Fruit fly (Drosophila melanogaster) whole organism, embryonic: Measurements from ENCODE around the gene AP-2mu.

Experiments
- Aef1 ChIP-seq: fragments of 200-800 bp; sonication (Bioruptor generic); IDR thresholded peaks from 3 replicates; pipeline ENCODE4 v1.3.6; 2022; ENCODE audit warnings: missing biosample characterization, missing genetic modification characterization
- Bdp1 ChIP-seq: fragments of 200-800 bp; sonication (Bioruptor generic); optimal IDR thresholded peaks from 3 replicates; lab custom pipeline; 2016; ENCODE audit warnings: missing biosample characterization, missing genetic modification characterization
- CG10147 ChIP-seq: fragments of 200-800 bp; sonication (Bioruptor generic); optimal IDR thresholded peaks from 2 replicates; lab custom pipeline; 2019; ENCODE audit warnings: missing biosample characterization, mild to moderate bottlenecking, missing genetic modification characterization, moderate library complexity
- CG10366 ChIP-seq: fragments of 200-800 bp; sonication (Bioruptor generic); IDR thresholded peaks from 2 replicates; pipeline ENCODE4 v1.3.6; 2022; ENCODE audit warnings: missing biosample characterization, missing genetic modification characterization
- CG11093 ChIP-seq: fragments of 200-800 bp; sonication (Bioruptor generic); IDR thresholded peaks from 3 replicates; pipeline ENCODE4 v1.3.6; 2022; ENCODE audit warnings: missing biosample characterization, missing genetic modification characterization
- CG2678 ChIP-seq: fragments of 200-800 bp; sonication (Bioruptor generic); optimal IDR thresholded peaks from 3 replicates; lab custom pipeline; 2019; ENCODE audit warnings: missing biosample characterization, mild to moderate bottlenecking, missing genetic modification characterization, moderate library complexity
- CG34224 ChIP-seq: fragments of 200-800 bp; sonication (Bioruptor generic); IDR thresholded peaks from 3 replicates; pipeline ENCODE4 v1.3.6; 2022; ENCODE audit warnings: missing biosample characterization, missing genetic modification characterization; ENCODE audit not compliant: partially characterized antibody
- CG3847 ChIP-seq: fragments of 200-800 bp; sonication (Bioruptor generic); IDR thresholded peaks from 2 replicates; pipeline ENCODE4 v1.3.6; 2022; ENCODE audit warnings: missing biosample characterization, missing genetic modification characterization
- CG4360 ChIP-seq: fragments of 200-800 bp; sonication (Bioruptor generic); IDR thresholded peaks from 2 replicates; pipeline ENCODE4 v1.3.6; 2022; ENCODE audit warnings: missing biosample characterization, missing genetic modification characterization
- CG4820 ChIP-seq: fragments of 200-800 bp; sonication (Bioruptor generic); optimal IDR thresholded peaks from 3 replicates; lab custom pipeline; 2016; ENCODE audit warnings: missing biosample characterization, missing genetic modification characterization
- CG6683 ChIP-seq: fragments of 200-800 bp; sonication (Bioruptor generic); optimal IDR thresholded peaks from 2 replicates; lab custom pipeline; 2017; ENCODE audit warnings: missing biosample characterization, mild to moderate bottlenecking, missing genetic modification characterization, missing genetic modification reagents
- CG7357 ChIP-seq: fragments of 200-800 bp; sonication (Bioruptor generic); IDR thresholded peaks from 3 replicates; pipeline ENCODE4 v1.3.6; 2022; ENCODE audit warnings: missing biosample characterization, missing genetic modification characterization
- CG7372 ChIP-seq: fragments of 200-800 bp; sonication (Bioruptor generic); IDR thresholded peaks from 2 replicates; pipeline ENCODE4 v1.3.6; 2022; ENCODE audit warnings: missing biosample characterization, missing genetic modification characterization
- CG7786 ChIP-seq: fragments of 200-800 bp; sonication (Bioruptor generic); optimal IDR thresholded peaks from 2 replicates; lab custom pipeline; 2016; ENCODE audit warnings: missing biosample characterization, missing genetic modification characterization
- CG8281 ChIP-seq: fragments of 200-800 bp; sonication (Bioruptor generic); optimal IDR thresholded peaks from 2 replicates; lab custom pipeline; 2018; ENCODE audit warnings: missing biosample characterization, mild to moderate bottlenecking, missing genetic modification characterization, moderate library complexity
- CkIIα-i1 ChIP-seq: fragments of 200-800 bp; sonication (Bioruptor generic); IDR thresholded peaks from 2 replicates; pipeline ENCODE4 v1.3.6; 2022; ENCODE audit warnings: missing biosample characterization, missing genetic modification characterization
- Dip3 ChIP-seq: fragments of 200-800 bp; sonication (Bioruptor generic); optimal IDR thresholded peaks from 3 replicates; lab custom pipeline; 2016; ENCODE audit warnings: missing biosample characterization, missing genetic modification characterization
- E2f1 ChIP-seq: fragments of 200-800 bp; sonication (Bioruptor generic); IDR thresholded peaks from 2 replicates; pipeline ENCODE4 v1.3.6; 2022; ENCODE audit warnings: missing biosample characterization, missing genetic modification characterization
- Ets97D ChIP-seq: fragments of 200-800 bp; sonication (Bioruptor generic); optimal IDR thresholded peaks from 3 replicates; lab custom pipeline; 2016; ENCODE audit warnings: missing biosample characterization, missing genetic modification characterization
- Fer3 ChIP-seq: fragments of 200-800 bp; sonication (Bioruptor generic); optimal IDR thresholded peaks from 2 replicates; lab custom pipeline; 2018; ENCODE audit warnings: missing biosample characterization, mild to moderate bottlenecking, missing genetic modification characterization, moderate library complexity
- HLHmδ ChIP-seq: fragments of 200-800 bp; sonication (Bioruptor generic); optimal IDR thresholded peaks from 2 replicates; lab custom pipeline; 2018; ENCODE audit warnings: missing biosample characterization, mild to moderate bottlenecking, missing genetic modification characterization, moderate library complexity
- HmgZ ChIP-seq: fragments of 200-800 bp; sonication (Bioruptor generic); optimal IDR thresholded peaks from 2 replicates; lab custom pipeline; 2018; ENCODE audit warnings: missing biosample characterization, mild to moderate bottlenecking, missing genetic modification characterization
- Hmr ChIP-seq: fragments of 200-800 bp; sonication (Bioruptor generic); optimal IDR thresholded peaks from 3 replicates; lab custom pipeline; 2017; ENCODE audit warnings: mild to moderate bottlenecking, missing biosample characterization, missing genetic modification reagents, missing genetic modification characterization
- Lim3 ChIP-seq: fragments of 200-800 bp; sonication (Bioruptor generic); IDR thresholded peaks from 2 replicates; pipeline ENCODE4 v1.3.6; 2022; ENCODE audit warnings: missing biosample characterization, missing genetic modification characterization
- MTF-1 ChIP-seq: fragments of 200-800 bp; sonication (Bioruptor generic); optimal IDR thresholded peaks from 2 replicates; lab custom pipeline; 2018; ENCODE audit warnings: missing biosample characterization, mild to moderate bottlenecking, missing genetic modification characterization, borderline replicate concordance
- NC2β ChIP-seq: fragments of 200-800 bp; sonication (Bioruptor generic); optimal IDR thresholded peaks from 2 replicates; lab custom pipeline; 2016; ENCODE audit warnings: missing biosample characterization, missing genetic modification characterization
- Nf-YC ChIP-seq: fragments of 200-800 bp; optimal IDR thresholded peaks from 3 replicates; lab custom pipeline; 2019; ENCODE audit warnings: missing biosample characterization, mild to moderate bottlenecking, missing genetic modification characterization, moderate library complexity
- Oli ChIP-seq: fragments of 200-800 bp; sonication (Bioruptor generic); optimal IDR thresholded peaks from 2 replicates; lab custom pipeline; 2018; ENCODE audit warnings: missing biosample characterization, mild to moderate bottlenecking, missing genetic modification characterization, moderate library complexity
- Six4 ChIP-seq: fragments of 200-800 bp; sonication (Bioruptor generic); optimal IDR thresholded peaks from 2 replicates; lab custom pipeline; 2016; ENCODE audit warnings: missing biosample characterization, missing genetic modification characterization
- Ssrp ChIP-seq: fragments of 200-800 bp; sonication (Bioruptor generic); optimal IDR thresholded peaks from 2 replicates; lab custom pipeline; 2018; ENCODE audit warnings: missing biosample characterization, mild to moderate bottlenecking, missing genetic modification characterization, moderate library complexity
- Usf ChIP-seq: fragments of 200-800 bp; sonication (Bioruptor generic); optimal IDR thresholded peaks from 2 replicates; lab custom pipeline; 2017; ENCODE audit warnings: missing genotype, missing biosample characterization, missing genetic modification characterization
- Xbp1 ChIP-seq: fragments of 200-800 bp; sonication (Bioruptor generic); optimal IDR thresholded peaks from 3 replicates; lab custom pipeline; 2016; ENCODE audit warnings: missing biosample characterization, mild to moderate bottlenecking, missing genetic modification characterization
- ab ChIP-seq: fragments of 200-800 bp; sonication (Bioruptor generic); optimal IDR thresholded peaks from 2 replicates; lab custom pipeline; 2016; ENCODE audit warnings: missing biosample characterization, missing genetic modification characterization
- bsh ChIP-seq, 2 experiments: fragments of 200-800 bp; sonication (Bioruptor generic); optimal IDR thresholded peaks; 2 replicates each; lab custom pipeline; 2017 to 2018; ENCODE audit warnings: mild to moderate bottlenecking in 2 of 2, missing biosample characterization in 2 of 2, missing genetic modification characterization in 2 of 2, moderate library complexity in 1 of 2
- cwo ChIP-seq: fragments of 200-800 bp; sonication (Bioruptor generic); optimal IDR thresholded peaks from 3 replicates; lab custom pipeline; 2017; ENCODE audit warnings: missing biosample characterization, missing genetic modification characterization, mild to moderate bottlenecking, moderate library complexity, missing genetic modification reagents
- dm ChIP-seq: fragments of 200-800 bp; sonication (Bioruptor generic); optimal IDR thresholded peaks from 3 replicates; lab custom pipeline; 2016; ENCODE audit warnings: missing biosample characterization, missing genetic modification characterization
- eyg ChIP-seq: fragments of 200-800 bp; sonication (Bioruptor generic); optimal IDR thresholded peaks from 3 replicates; lab custom pipeline; 2016; ENCODE audit warnings: missing biosample characterization, missing genetic modification characterization
- fru ChIP-seq: fragments of >200 bp; optimal IDR thresholded peaks from 2 replicates; lab custom pipeline; 2017
- kay ChIP-seq: fragments of 200-800 bp; sonication (Bioruptor generic); optimal IDR thresholded peaks from 2 replicates; lab custom pipeline; 2016; ENCODE audit warnings: missing biosample characterization, missing genetic modification characterization
- klu ChIP-seq: fragments of 200-800 bp; sonication (Bioruptor generic); IDR thresholded peaks from 2 replicates; pipeline ENCODE4 v1.3.6; 2022; ENCODE audit warnings: missing biosample characterization, missing genetic modification characterization
- lilli ChIP-seq: fragments of 200-800 bp; sonication (Bioruptor generic); optimal IDR thresholded peaks from 3 replicates; lab custom pipeline; 2016; ENCODE audit warnings: missing biosample characterization, missing genetic modification characterization
- odd ChIP-seq: fragments of 200-800 bp; sonication (Bioruptor generic); optimal IDR thresholded peaks from 2 replicates; lab custom pipeline; 2017; ENCODE audit warnings: missing biosample characterization, mild to moderate bottlenecking, missing genetic modification characterization
- pho ChIP-seq: fragments of 200-800 bp; sonication (Bioruptor generic); optimal IDR thresholded peaks from 2 replicates; lab custom pipeline; 2016; ENCODE audit warnings: missing biosample characterization, missing genetic modification characterization
- phol ChIP-seq: fragments of 200-800 bp; sonication (Bioruptor generic); optimal IDR thresholded peaks from 3 replicates; lab custom pipeline; 2018; ENCODE audit warnings: missing biosample characterization, mild to moderate bottlenecking, missing genetic modification characterization, moderate library complexity
- pros ChIP-seq: fragments of 200-800 bp; sonication (Bioruptor generic); optimal IDR thresholded peaks from 3 replicates; lab custom pipeline; 2019; ENCODE audit warnings: missing biosample characterization, mild to moderate bottlenecking, missing genetic modification characterization, moderate library complexity
- seq ChIP-seq: fragments of 200-800 bp; sonication (Bioruptor generic); IDR thresholded peaks from 2 replicates; pipeline ENCODE4 v1.3.6; 2022; ENCODE audit warnings: missing biosample characterization, missing genetic modification characterization
- sim ChIP-seq: fragments of 200-800 bp; sonication (Bioruptor generic); IDR thresholded peaks from 2 replicates; pipeline ENCODE4 v1.3.6; 2022; ENCODE audit warnings: missing biosample characterization, missing genetic modification characterization
- ssp ChIP-seq: fragments of 200-800 bp; sonication (Bioruptor generic); IDR thresholded peaks from 2 replicates; pipeline ENCODE4 v1.3.6; 2022; ENCODE audit warnings: missing biosample characterization, missing genetic modification characterization
- unc-4 ChIP-seq: fragments of 200-800 bp; sonication (Bioruptor generic); IDR thresholded peaks from 2 replicates; pipeline ENCODE4 v1.3.6; 2022; ENCODE audit warnings: missing biosample characterization, missing genetic modification characterization; ENCODE audit not compliant: partially characterized antibody
- zfh2 ChIP-seq: fragments of 200-800 bp; sonication (Bioruptor generic); optimal IDR thresholded peaks from 2 replicates; lab custom pipeline; 2016; ENCODE audit warnings: missing biosample characterization, missing genetic modification characterization

AP-2mu gene

dm6 chr3R:22468829-22469487 is 6.7 kb downstream of the AP-2mu start (continued):
- TF ChIP-seq Dip3 (GFP tag; lab: Kevin White, UChicago) (peak; percentile 82), Ets97D (peak; percentile 50), pho (GFP tag; lab: Kevin White, UChicago) (peak; percentile 85), Aef1 (peak; percentile 84), CG4360 (0 out of 2 replicates have a peak, but pooled peaks have one; percentile 24), CG7357 (GFP tag; lab: Robert Waterston, UW) (peak; percentile 69; the same call in 2 of the 3 replicates), Oli (peak; percentile 89), dm (peak; percentile 67), CG10147 (GFP tag; lab: Kevin White, UChicago) (peak; percentile 89), Fer3 (tag; lab: Kevin White, UChicago) (peak; percentile 89), bsh (GFP tag; optimal IDR thresholded peaks at IDR 0.05; lab: Kevin White, UChicago) (peak in 1 of 2 experiments; percentile 75), fru (lab: Kevin White, UChicago) (no peak), Bdp1 (GFP tag; lab: Kevin White, UChicago) (peak; percentile 71), seq (GFP tag; lab: Robert Waterston, UW) (peak; percentile 84), pros (GFP tag; lab: Kevin White, UChicago) (no peak), Usf (GFP tag; lab: Kevin White, UChicago) (peak; percentile 15), HmgZ (tag; lab: Kevin White, UChicago) (peak; percentile 90), Lim3 (GFP tag; lab: Robert Waterston, UW) (peak; percentile 33; the same call in 1 of the 2 replicates), odd (GFP tag; lab: Kevin White, UChicago) (peak; percentile 75), CG2678 (tag; lab: Kevin White, UChicago) (peak; percentile 94), CG10366 (GFP tag; lab: Robert Waterston, UW) (peak; percentile 78), CG4820 (GFP tag; lab: Kevin White, UChicago) (peak; percentile 78), CG3847 (GFP tag; lab: Robert Waterston, UW) (peak; percentile 88), Xbp1 (GFP tag; lab: Kevin White, UChicago) (peak; percentile 90), CkIIα-i1 (peak; percentile 33; the same call in 1 of the 2 replicates), Hmr (GFP tag; lab: Kevin White, UChicago) (peak; percentile 95), ab (peak; percentile 60), CG7372 (peak; percentile 78), unc-4 (GFP tag; lab: Robert Waterston, UW) (no peak), kay (GFP tag; lab: Kevin White, UChicago) (peak; percentile 79), CG7786 (GFP tag; lab: Kevin White, UChicago) (peak; percentile 87), zfh2 (GFP tag; lab: Kevin White, UChicago) (peak; percentile 86), MTF-1 (GFP tag; lab: Kevin White, UChicago) (peak; percentile 1), CG34224 (no peak), NC2β (GFP tag; lab: Kevin White, UChicago) (peak; percentile 68), Six4 (peak; percentile 69), CG6683 (GFP tag; lab: Kevin White, UChicago) (peak; percentile 81), klu (GFP tag; lab: Robert Waterston, UW) (peak; percentile 66), Ssrp (peak; percentile 69), E2f1 (GFP tag; lab: Robert Waterston, UW) (peak; percentile 76), lilli (peak; percentile 89), phol (tag; lab: Kevin White, UChicago) (peak; percentile 82), cwo (GFP tag; lab: Kevin White, UChicago) (peak; percentile 90), Nf-YC (tag; lab: Kevin White, UChicago) (peak; percentile 78), eyg (GFP tag; lab: Kevin White, UChicago) (peak; percentile 88), CG8281 (peak; percentile 72), ssp (GFP tag; lab: Robert Waterston, UW) (peak; percentile 68), CG11093 (GFP tag; lab: Robert Waterston, UW) (peak; percentile 70; the same call in 2 of the 3 replicates), HLHmδ (GFP tag; lab: Kevin White, UChicago) (no peak), sim (no peak)
